Fruit fly (Drosophila melanogaster) whole organism, embryonic: Measurements from ENCODE around the gene bab2.

ENCODE experiments used
- ATbp ChIP-seq: fragments of 200-800 bp; sonication (Bioruptor generic); optimal IDR thresholded peaks from 2 replicates; lab custom pipeline; 2017; ENCODE audit warnings: missing biosample characterization, mild to moderate bottlenecking, missing genetic modification characterization, missing genetic modification reagents
- Antp ChIP-seq: fragments of 200-800 bp; sonication (Bioruptor generic); optimal IDR thresholded peaks from 3 replicates; lab custom pipeline; 2016; ENCODE audit warnings: missing biosample characterization, missing genetic modification characterization
- CG10366 ChIP-seq: fragments of 200-800 bp; sonication (Bioruptor generic); IDR thresholded peaks from 2 replicates; pipeline ENCODE4 v1.3.6; 2022; ENCODE audit warnings: missing biosample characterization, missing genetic modification characterization
- CG10959 ChIP-seq: fragments of 200-800 bp; sonication (Bioruptor generic); IDR thresholded peaks from 2 replicates; pipeline ENCODE4 v1.3.6; 2022; ENCODE audit warnings: missing biosample characterization, missing genetic modification characterization
- CG12769 ChIP-seq: fragments of 200-800 bp; sonication (Bioruptor generic); optimal IDR thresholded peaks from 2 replicates; lab custom pipeline; 2019; ENCODE audit warnings: missing biosample characterization, mild to moderate bottlenecking, missing genetic modification characterization, moderate library complexity
- CG13296 ChIP-seq: fragments of 200-800 bp; sonication (Bioruptor generic); optimal IDR thresholded peaks from 3 replicates; lab custom pipeline; 2018; ENCODE audit warnings: missing biosample characterization, mild to moderate bottlenecking, missing genetic modification characterization
- CG15011 ChIP-seq: fragments of 200-800 bp; sonication (Bioruptor generic); optimal IDR thresholded peaks from 3 replicates; lab custom pipeline; 2018; ENCODE audit warnings: missing biosample characterization, mild to moderate bottlenecking, missing genetic modification characterization
- CG1603 ChIP-seq: fragments of 200-800 bp; sonication (Bioruptor generic); optimal IDR thresholded peaks from 2 replicates; lab custom pipeline; 2019; ENCODE audit warnings: missing biosample characterization, mild to moderate bottlenecking, missing genetic modification characterization, moderate library complexity
- CG17361 ChIP-seq: fragments of 200-800 bp; sonication (Bioruptor generic); IDR thresholded peaks from 3 replicates; pipeline ENCODE4 v1.3.6; 2022; ENCODE audit warnings: missing biosample characterization, missing genetic modification characterization
- CG18011 ChIP-seq: fragments of 200-800 bp; sonication (Bioruptor generic); optimal IDR thresholded peaks from 2 replicates; lab custom pipeline; 2017; ENCODE audit warnings: missing biosample characterization, missing genetic modification characterization, mild to moderate bottlenecking, moderate library complexity, missing genotype
- CG18262 ChIP-seq: fragments of 200-800 bp; optimal IDR thresholded peaks from 3 replicates; lab custom pipeline; 2019; ENCODE audit warnings: missing biosample characterization, mild to moderate bottlenecking, missing genetic modification characterization, moderate library complexity
- CG2712 ChIP-seq: fragments of 200-800 bp; optimal IDR thresholded peaks from 3 replicates; lab custom pipeline; 2019; ENCODE audit warnings: missing biosample characterization, mild to moderate bottlenecking, missing genetic modification characterization, moderate library complexity
- CG33213 ChIP-seq: fragments of 200-800 bp; sonication (Bioruptor generic); optimal IDR thresholded peaks from 3 replicates; lab custom pipeline; 2016; ENCODE audit warnings: missing biosample characterization, missing genetic modification characterization
- CG6654 ChIP-seq: fragments of 200-800 bp; sonication (Bioruptor generic); optimal IDR thresholded peaks from 2 replicates; lab custom pipeline; 2017; ENCODE audit warnings: missing biosample characterization, mild to moderate bottlenecking, missing genetic modification characterization
- CG6813 ChIP-seq: fragments of 200-800 bp; sonication (Bioruptor generic); optimal IDR thresholded peaks from 2 replicates; lab custom pipeline; 2017; ENCODE audit warnings: missing biosample characterization, missing genetic modification characterization, mild to moderate bottlenecking, moderate library complexity, missing genetic modification reagents
- CG8290 ChIP-seq, 3 experiments: fragments of 200-800 bp; sonication (Bioruptor generic); optimal IDR thresholded peaks; 2 replicates each; lab custom pipeline; 2016 to 2019; ENCODE audit warnings: missing biosample characterization in 3 of 3, missing genetic modification characterization in 3 of 3, mild to moderate bottlenecking in 2 of 3, moderate library complexity in 1 of 3
- CG8944 ChIP-seq: fragments of 200-800 bp; sonication (Bioruptor generic); optimal IDR thresholded peaks from 3 replicates; lab custom pipeline; 2016; ENCODE audit warnings: missing biosample characterization, missing genetic modification characterization
- CkIIα-i1 ChIP-seq: fragments of 200-800 bp; sonication (Bioruptor generic); IDR thresholded peaks from 2 replicates; pipeline ENCODE4 v1.3.6; 2022; ENCODE audit warnings: missing biosample characterization, missing genetic modification characterization
- D ChIP-seq, 2 experiments: fragments of 200-800 bp in 1 of 2; fragments of >200 bp in 1 of 2; sonication (Bioruptor generic) in 1 of 2; optimal IDR thresholded peaks; 2 replicates in 1 of 2; 3 replicates in 1 of 2; lab custom pipeline; 2017; ENCODE audit warnings: mild to moderate bottlenecking in 1 of 2, missing biosample characterization in 1 of 2, missing genetic modification characterization in 1 of 2, missing genetic modification reagents in 1 of 2
- Dfd ChIP-seq, 2 experiments: fragments of >200 bp; optimal IDR thresholded peaks; 2 replicates each; lab custom pipeline; 2017; ENCODE audit warnings: missing biosample characterization in 2 of 2, missing genetic modification characterization in 2 of 2
- H15 ChIP-seq: fragments of 200-800 bp; sonication (Bioruptor generic); IDR thresholded peaks from 3 replicates; pipeline ENCODE4 v1.3.6; 2022; ENCODE audit warnings: missing biosample characterization, missing genetic modification characterization
- HLH3B ChIP-seq: fragments of 200-800 bp; sonication (Bioruptor generic); IDR thresholded peaks from 2 replicates; pipeline ENCODE4 v1.3.6; 2022; ENCODE audit warnings: missing biosample characterization, missing genetic modification characterization
- MBD-R2 ChIP-seq: fragments of 200-800 bp; sonication (Bioruptor generic); IDR thresholded peaks from 2 replicates; pipeline ENCODE4 v1.3.6; 2022; ENCODE audit warnings: missing biosample characterization, missing genetic modification characterization
- Med ChIP-seq: fragments of 200-800 bp; sonication (Bioruptor generic); peaks from one replicate; lab custom pipeline; 2016; ENCODE audit warnings: missing biosample characterization, missing genetic modification characterization, mild to moderate bottlenecking, inconsistent platforms, moderate library complexity
- Six4 ChIP-seq: fragments of 200-800 bp; sonication (Bioruptor generic); optimal IDR thresholded peaks from 2 replicates; lab custom pipeline; 2016; ENCODE audit warnings: missing biosample characterization, missing genetic modification characterization
- Sry-δ ChIP-seq: fragments of 200-800 bp; sonication (Bioruptor generic); optimal IDR thresholded peaks from 2 replicates; lab custom pipeline; 2016; ENCODE audit warnings: missing biosample characterization, missing genetic modification characterization
- Stat92E ChIP-seq, 3 experiments: fragments of >200 bp in 2 of 3; fragments of 200-800 bp in 1 of 3; sonication (Bioruptor generic) in 1 of 3; optimal IDR thresholded peaks; 2 replicates each; lab custom pipeline; 2017 to 2019; ENCODE audit warnings: missing biosample characterization in 3 of 3, missing genetic modification characterization in 3 of 3, mild to moderate bottlenecking in 1 of 3, moderate library complexity in 1 of 3
- ash1 ChIP-seq: fragments of 200-800 bp; sonication (Bioruptor generic); optimal IDR thresholded peaks from 2 replicates; lab custom pipeline; 2018; ENCODE audit warnings: missing biosample characterization, mild to moderate bottlenecking, missing genetic modification characterization
- bcd ChIP-seq: fragments of 200-800 bp; sonication (Bioruptor generic); optimal IDR thresholded peaks from 2 replicates; lab custom pipeline; 2017; ENCODE audit warnings: missing biosample characterization, mild to moderate bottlenecking, missing genetic modification characterization
- chinmo ChIP-seq: fragments of 200-800 bp; sonication (Bioruptor generic); IDR thresholded peaks from 4 replicates; pipeline ENCODE4 v1.3.6; 2022; ENCODE audit warnings: missing biosample characterization, missing genetic modification characterization; ENCODE audit not compliant: partially characterized antibody
- ems ChIP-seq: fragments of 200-800 bp; sonication (Bioruptor generic); optimal IDR thresholded peaks from 3 replicates; lab custom pipeline; 2016; ENCODE audit warnings: missing biosample characterization, missing genetic modification characterization
- en ChIP-seq: fragments of 200-800 bp; sonication (Bioruptor generic); optimal IDR thresholded peaks from 2 replicates; lab custom pipeline; 2016; ENCODE audit warnings: missing biosample characterization, missing genetic modification characterization
- gce ChIP-seq: fragments of 200-800 bp; sonication (Bioruptor generic); IDR thresholded peaks from 3 replicates; pipeline ENCODE4 v1.3.6; 2022; ENCODE audit warnings: missing biosample characterization, missing genetic modification characterization
- gcm ChIP-seq: fragments of 200-800 bp; sonication (Bioruptor generic); optimal IDR thresholded peaks from 2 replicates; lab custom pipeline; 2019; ENCODE audit warnings: missing biosample characterization, mild to moderate bottlenecking, missing genetic modification characterization, moderate library complexity
- ham ChIP-seq: fragments of 200-800 bp; sonication (Bioruptor generic); IDR thresholded peaks from 2 replicates; pipeline ENCODE4 v1.3.6; 2022; ENCODE audit warnings: missing biosample characterization, missing genetic modification characterization
- lab ChIP-seq: fragments of 200-800 bp; sonication (Bioruptor generic); optimal IDR thresholded peaks from 3 replicates; lab custom pipeline; 2017; ENCODE audit warnings: missing biosample characterization, missing genetic modification characterization, mild to moderate bottlenecking, moderate library complexity, missing genetic modification reagents
- mirr ChIP-seq: fragments of 200-800 bp; sonication (Bioruptor generic); optimal IDR thresholded peaks from 3 replicates; lab custom pipeline; 2018; ENCODE audit warnings: missing biosample characterization, mild to moderate bottlenecking, missing genetic modification characterization
- nmo ChIP-seq: fragments of 200-800 bp; sonication (Bioruptor generic); optimal IDR thresholded peaks from 2 replicates; lab custom pipeline; 2018; ENCODE audit warnings: missing biosample characterization, mild to moderate bottlenecking, missing genetic modification characterization, moderate library complexity
- onecut ChIP-seq: fragments of 200-800 bp; sonication (Bioruptor generic); IDR thresholded peaks from 2 replicates; pipeline ENCODE4 v1.3.6; 2022; ENCODE audit warnings: missing biosample characterization, missing genetic modification characterization
- pan ChIP-seq, 4 experiments: fragments of >200 bp in 3 of 4; fragments of 200-800 bp in 1 of 4; sonication (Bioruptor generic) in 1 of 4; optimal IDR thresholded peaks in 3 of 4; IDR thresholded peaks in 1 of 4; 2 replicates each; pipeline versions ENCODE4 v1.3.6 to Lab custom; 2017 to 2022; ENCODE audit warnings: missing biosample characterization in 2 of 4, missing genetic modification characterization in 2 of 4, mixed read lengths in 1 of 4
- pnt ChIP-seq: fragments of 200-800 bp; sonication (Bioruptor generic); optimal IDR thresholded peaks from 3 replicates; lab custom pipeline; 2016; ENCODE audit warnings: missing biosample characterization, missing genetic modification characterization
- ro ChIP-seq: fragments of 200-800 bp; sonication (Bioruptor generic); IDR thresholded peaks from 2 replicates; pipeline ENCODE4 v1.3.6; 2022; ENCODE audit warnings: missing biosample characterization, missing genetic modification characterization
- scrt ChIP-seq: fragments of 200-800 bp; sonication (Bioruptor generic); optimal IDR thresholded peaks from 2 replicates; lab custom pipeline; 2018; ENCODE audit warnings: missing biosample characterization, mild to moderate bottlenecking, missing genetic modification characterization, moderate library complexity
- sens-2 ChIP-seq: fragments of 200-800 bp; sonication (Bioruptor generic); IDR thresholded peaks from 2 replicates; pipeline ENCODE4 v1.3.6; 2022; ENCODE audit warnings: missing biosample characterization, missing genetic modification characterization
- slbo ChIP-seq: fragments of 200-800 bp; sonication (Bioruptor generic); IDR thresholded peaks from 2 replicates; pipeline ENCODE4 v1.3.6; 2022; ENCODE audit warnings: missing biosample characterization, missing genetic modification characterization
- ssp ChIP-seq: fragments of 200-800 bp; sonication (Bioruptor generic); IDR thresholded peaks from 2 replicates; pipeline ENCODE4 v1.3.6; 2022; ENCODE audit warnings: missing biosample characterization, missing genetic modification characterization
- tio ChIP-seq: fragments of 200-800 bp; sonication (Bioruptor generic); optimal IDR thresholded peaks from 2 replicates; lab custom pipeline; 2017; ENCODE audit warnings: missing biosample characterization, missing genetic modification characterization, inconsistent platforms
- unpg ChIP-seq: fragments of 200-800 bp; sonication (Bioruptor generic); optimal IDR thresholded peaks from 3 replicates; lab custom pipeline; 2018; ENCODE audit warnings: missing biosample characterization, mild to moderate bottlenecking, missing genetic modification characterization, moderate library complexity

bab2 gene

DNA sequence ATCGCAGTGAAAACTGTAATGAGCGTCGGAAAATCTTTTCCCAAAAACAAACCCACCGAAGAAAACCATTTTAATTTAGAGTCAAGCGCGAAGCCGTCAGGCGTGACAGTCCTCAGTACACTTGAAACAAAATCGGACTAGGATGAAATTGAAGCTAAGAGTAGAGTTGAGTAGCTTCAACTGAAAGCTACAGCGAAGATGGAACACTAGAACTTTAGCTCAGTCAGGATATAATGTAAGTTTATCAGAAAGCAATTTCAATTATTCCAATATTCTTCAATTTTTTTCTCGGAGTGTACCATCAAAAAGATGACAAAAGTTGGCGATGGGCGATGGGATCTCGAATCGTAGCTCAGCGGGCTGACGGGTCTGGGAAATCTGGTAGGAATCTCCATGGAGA, 39.4 kb upstream of the bab2 start (continued):
- TF ChIP-seq HLH3B (GFP tag; lab: Robert Waterston, UW) = peak; percentile 64; the same call in 1 of the 2 replicates
- TF ChIP-seq chinmo = no peak
- no peak for TF ChIP-seq Stat92E (GFP tag; optimal IDR thresholded peaks at IDR 0.05; lab: Kevin White, UChicago)
- TF ChIP-seq tio (GFP tag; lab: Kevin White, UChicago) = no peak
- TF ChIP-seq H15 = 0 out of 3 replicates have a peak, but pooled peaks have one; percentile 37
- TF ChIP-seq CG10366 (GFP tag; lab: Robert Waterston, UW) = peak; percentile 26; the same call in 1 of the 2 replicates
- peak; percentile 20 for TF ChIP-seq Antp (GFP tag; lab: Kevin White, UChicago)
- TF ChIP-seq slbo = 0 out of 2 replicates have a peak, but pooled peaks have one; percentile 7
- no peak for TF ChIP-seq en (GFP tag; lab: Kevin White, UChicago)
- TF ChIP-seq CG8290 (GFP tag; optimal IDR thresholded peaks at IDR 0.05; lab: Kevin White, UChicago) = no peak
- TF ChIP-seq CG8290 (tag; optimal IDR thresholded peaks at IDR 0.05; lab: Kevin White, UChicago) = peak in 1 of 2 experiments; percentile 45
- TF ChIP-seq gcm (GFP tag; lab: Kevin White, UChicago) = peak; percentile 10
- TF ChIP-seq Six4 = peak; percentile 1
- TF ChIP-seq CG18011 = no peak
- 0 out of 2 replicates have a peak, but pooled peaks have one; percentile 25 for TF ChIP-seq ssp (GFP tag; lab: Robert Waterston, UW)
- peak; percentile 58 for TF ChIP-seq lab (GFP tag; lab: Kevin White, UChicago)
- peak; percentile 0 for TF ChIP-seq Sry-δ (GFP tag; lab: Kevin White, UChicago)
- TF ChIP-seq pan (optimal IDR thresholded peaks at IDR 0.05; lab: Kevin White, UChicago) = no peak
- TF ChIP-seq pan (GFP tag; optimal IDR thresholded peaks at IDR 0.05 in 1 of 2, IDR thresholded peaks at IDR 0.05 in 1 of 2) = no peak
- peak; percentile 15 for TF ChIP-seq CG15011 (GFP tag; lab: Kevin White, UChicago)
- peak; percentile 59 for TF ChIP-seq CG18262 (tag; lab: Kevin White, UChicago)
- TF ChIP-seq bcd = peak; percentile 18
- peak; percentile 24 for TF ChIP-seq pnt (GFP tag; lab: Kevin White, UChicago)
- TF ChIP-seq CG10959 = peak; percentile 54
- no peak for TF ChIP-seq mirr (GFP tag; lab: Kevin White, UChicago)
- TF ChIP-seq unpg (GFP tag; lab: Kevin White, UChicago) = peak; percentile 58
- peak; percentile 43; the same call in 2 of the 3 replicates for TF ChIP-seq CG17361
- peak; percentile 55 for TF ChIP-seq nmo (GFP tag; lab: Kevin White, UChicago)
- TF ChIP-seq CG13296 (GFP tag; lab: Kevin White, UChicago) = no peak
- no peak for TF ChIP-seq MBD-R2
- peak; percentile 32 for TF ChIP-seq CG12769 (tag; lab: Kevin White, UChicago)
- no peak for TF ChIP-seq D (optimal IDR thresholded peaks at IDR 0.05; lab: Kevin White, UChicago)
- peak; percentile 48 for TF ChIP-seq D (GFP tag; optimal IDR thresholded peaks at IDR 0.05; lab: Kevin White, UChicago)
- no peak for TF ChIP-seq CkIIα-i1
- TF ChIP-seq CG33213 = peak; percentile 33
- no peak for TF ChIP-seq CG8944 (GFP tag; lab: Kevin White, UChicago)
- peak; percentile 73 for TF ChIP-seq CG1603
- TF ChIP-seq ham (GFP tag; lab: Robert Waterston, UW) = no peak
- TF ChIP-seq CG6654 (GFP tag; lab: Kevin White, UChicago) = peak; percentile 20
- TF ChIP-seq ems (GFP tag; lab: Kevin White, UChicago) = no peak
- TF ChIP-seq onecut (GFP tag; lab: Robert Waterston, UW) = peak; percentile 60
- TF ChIP-seq sens-2 = no peak
- TF ChIP-seq gce (GFP tag; lab: Robert Waterston, UW) = no peak
- TF ChIP-seq CG2712 (tag; lab: Kevin White, UChicago) = peak; percentile 64
- TF ChIP-seq CG6813 (GFP tag; lab: Kevin White, UChicago) = peak; percentile 38
- TF ChIP-seq ATbp (GFP tag; lab: Kevin White, UChicago) = peak; percentile 50
- TF ChIP-seq Dfd (GFP tag; optimal IDR thresholded peaks at IDR 0.05; lab: Kevin White, UChicago) = no peak
- no peak for TF ChIP-seq ro
- TF ChIP-seq ash1 (GFP tag; lab: Kevin White, UChicago) = no peak
- no peak for TF ChIP-seq scrt (GFP tag; lab: Kevin White, UChicago)
- TF ChIP-seq Med = peak; percentile 73
